Worm (Caenorhabditis elegans): ENCODE results near the gene Y60A3A.8.
A peak's percentile ranks its signal among the peaks of the same experiment; 100 is the strongest.

Gene Y60A3A.8

DNA sequence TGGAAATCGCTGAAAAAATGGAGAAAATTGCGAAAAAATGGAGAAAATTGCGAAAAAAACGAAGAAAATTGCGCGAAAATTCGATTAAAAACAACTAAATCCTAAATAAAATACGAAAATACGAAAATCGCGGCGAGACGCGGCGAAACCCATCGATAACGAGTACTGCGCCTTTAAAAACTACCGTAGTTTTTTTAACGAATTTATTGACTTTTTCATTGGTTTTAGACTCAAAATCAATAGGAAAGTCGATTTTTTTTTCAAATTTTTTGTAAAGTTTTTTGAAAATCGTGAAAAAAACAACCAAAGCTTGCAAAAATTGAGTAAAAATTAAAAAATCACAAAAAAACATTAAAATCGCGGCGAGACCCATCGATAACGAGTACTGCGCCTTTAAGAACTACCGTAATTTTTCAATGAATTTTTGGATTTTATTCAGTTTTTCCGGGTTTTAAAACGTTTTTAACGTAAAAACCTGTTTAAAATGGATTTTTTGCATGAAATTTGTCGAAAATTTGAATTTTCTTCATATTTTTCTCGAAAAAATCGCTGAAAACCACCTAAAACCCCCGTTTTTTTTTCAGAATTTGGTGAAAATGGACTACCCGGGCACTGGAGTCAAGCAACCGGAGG, 33.7 kb upstream of the Y60A3A.8 start, which contains the start of the genes chk-2 and Y60A3A.19:
chk-2 (minus strand) TSS at position 51 of the 633 bp plus-strand sequence.
Y60A3A.19 (plus strand) TSS at position 583 of the 633 bp plus-strand sequence.
- no peak for TF ChIP-seq C16A3.4 (tag; optimal IDR thresholded peaks at IDR 0.05)
- TF ChIP-seq grh-1 (GFP tag; IDR thresholded peaks at IDR 0.05): no peak
- TF ChIP-seq nhr-20 (tag; optimal IDR thresholded peaks at IDR 0.05): no peak
- TF ChIP-seq unc-130 (tag; optimal IDR thresholded peaks at IDR 0.05): no peak

DNA sequence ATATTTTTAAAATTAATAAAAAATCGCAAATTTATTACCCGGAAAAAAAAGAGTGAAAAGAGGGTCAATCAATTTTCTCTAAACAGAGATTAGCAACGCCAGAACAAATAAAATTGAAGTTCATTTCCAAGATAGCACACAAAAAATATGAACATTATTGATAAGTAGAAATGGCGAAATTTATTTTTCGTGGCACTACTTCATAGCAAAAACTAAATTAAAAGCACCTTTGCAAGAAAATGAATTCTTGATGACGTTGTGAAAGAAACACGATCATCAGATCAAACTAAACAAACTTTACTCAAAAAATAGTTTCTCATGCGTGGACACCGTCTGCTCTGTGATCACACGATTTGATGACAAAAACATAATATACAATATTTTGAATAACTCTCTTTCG, 27.2 kb upstream of the Y60A3A.8 start, which contains the start of gene Y60A3A.16:
Y60A3A.16 (minus strand) TSS at position 101 of the 400 bp plus-strand sequence.
- TF ChIP-seq egl-27 (tag; optimal IDR thresholded peaks at IDR 0.05) (no peak), zag-1 (tag; optimal IDR thresholded peaks at IDR 0.05) (no peak), lin-39 (tag; optimal IDR thresholded peaks at IDR 0.05) (no peak), fkh-4 (tag; optimal IDR thresholded peaks at IDR 0.05; ENCODE audit: borderline replicate concordance) (no peak)

DNA sequence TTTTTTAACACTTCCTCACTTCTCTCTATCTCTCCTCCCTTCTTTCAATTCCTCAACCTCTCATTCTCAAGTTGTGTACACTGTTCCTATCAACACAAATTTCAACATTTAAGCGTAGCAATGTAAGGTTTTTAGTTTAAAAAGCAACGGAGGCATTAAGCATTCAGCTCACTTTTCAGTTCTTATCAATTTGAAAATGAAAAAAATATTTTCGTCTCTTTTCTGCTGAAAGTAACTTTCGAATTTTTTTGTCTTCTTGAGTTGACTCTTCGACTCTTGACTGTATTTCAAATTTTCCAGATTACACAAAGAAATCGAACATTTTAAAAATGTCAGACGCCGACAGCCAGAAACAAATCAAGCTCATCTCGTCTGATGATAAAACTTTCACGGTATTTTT, 25.9 kb upstream of the Y60A3A.8 start, which contains the start of gene skr-4:
skr-4 (plus strand) TSS at position 301 of the 400 bp plus-strand sequence.
- TF ChIP-seq tbx-2 (tag; optimal IDR thresholded peaks at IDR 0.05): no peak

ce11 chrV:19934223-19934622, 15.6 kb upstream of the Y60A3A.8 start, which contains the start of gene algn-7:
TSS of gene algn-7 (minus strand) at chrV:19934323.
- TF ChIP-seq blmp-1 (tag; optimal IDR thresholded peaks at IDR 0.05) (no peak), fkh-4 (tag; optimal IDR thresholded peaks at IDR 0.05; ENCODE audit: borderline replicate concordance) (no peak), jun-1 (tag; optimal IDR thresholded peaks at IDR 0.05) (no peak), ceh-88 (GFP tag; IDR thresholded peaks at IDR 0.05) (no peak), ztf-4 (tag; optimal IDR thresholded peaks at IDR 0.05) (no peak), nhr-84 (tag; optimal IDR thresholded peaks at IDR 0.05) (no peak), lir-3 (tag; optimal IDR thresholded peaks at IDR 0.05; ENCODE audit: poor library complexity) (no peak), C04F5.9 (tag; optimal IDR thresholded peaks at IDR 0.05) (no peak), egl-27 (tag; optimal IDR thresholded peaks at IDR 0.05) (no peak), ama-1 (optimal IDR thresholded peaks at IDR 0.05) (no peak), elt-2 (tag; optimal IDR thresholded peaks at IDR 0.05) (no peak), nhr-47 (tag; optimal IDR thresholded peaks at IDR 0.05) (no peak), pax-3 (tag; optimal IDR thresholded peaks at IDR 0.05) (no peak)

DNA sequence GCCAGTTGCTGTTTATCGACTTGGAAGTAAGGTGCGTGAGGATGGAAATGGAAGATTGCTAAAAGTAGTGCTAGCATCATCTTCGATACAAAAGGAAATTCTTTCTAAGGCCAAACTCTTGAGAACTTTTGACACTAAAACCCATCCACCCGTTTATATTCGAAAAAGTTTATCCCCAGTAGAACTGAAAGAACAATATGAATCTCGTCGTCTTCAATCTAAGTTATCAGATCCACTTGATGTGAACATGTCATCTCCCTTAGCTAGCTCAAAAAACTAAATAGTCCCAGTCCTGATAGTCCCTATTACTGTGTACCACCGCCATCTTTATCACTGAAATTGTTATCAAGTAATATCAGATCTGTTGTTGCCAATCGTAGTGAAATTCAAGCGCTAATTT, 12.8 kb upstream of the Y60A3A.8 start:
- no peak for TF ChIP-seq pqm-1 (tag; optimal IDR thresholded peaks at IDR 0.05)
- no peak for TF ChIP-seq ceh-63 (GFP tag; optimal IDR thresholded peaks at IDR 0.05)
- no peak for TF ChIP-seq efl-1 (optimal IDR thresholded peaks at IDR 0.05)
- peak in 1 of 2 experiments; percentile 57 for TF ChIP-seq efl-1 (GFP tag; optimal IDR thresholded peaks at IDR 0.05 in 1 of 2)
- TF ChIP-seq C04F5.9 (tag; optimal IDR thresholded peaks at IDR 0.05): no peak

DNA sequence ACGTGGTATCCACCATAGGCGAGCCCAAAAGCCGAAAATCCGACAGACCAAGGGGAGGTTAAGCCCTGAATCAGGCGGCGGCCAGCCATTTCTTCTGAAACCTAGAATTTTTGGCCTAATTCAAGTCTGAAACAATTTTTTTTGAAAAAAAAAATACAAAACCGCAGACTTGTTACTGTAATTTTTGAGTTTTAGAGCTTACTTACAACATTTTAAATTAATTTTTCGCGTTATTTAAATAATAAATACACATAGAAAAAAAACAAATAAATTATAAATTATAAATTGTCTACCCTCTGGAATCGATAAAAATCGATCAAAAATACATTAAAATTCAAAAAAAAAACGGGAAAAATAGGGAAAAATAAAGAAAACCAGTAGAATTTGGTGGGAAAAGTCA, 3.2 kb upstream of the Y60A3A.8 start, which contains the start of gene dhs-24:
dhs-24 (minus strand) TSS at position 101 of the 400 bp plus-strand sequence.
- no peak for TF ChIP-seq nhr-77 (tag; optimal IDR thresholded peaks at IDR 0.05)
- no peak for TF ChIP-seq C04F5.9 (tag; optimal IDR thresholded peaks at IDR 0.05)
- no peak for TF ChIP-seq sox-4 (tag; optimal IDR thresholded peaks at IDR 0.05)
- TF ChIP-seq lin-39 (tag; optimal IDR thresholded peaks at IDR 0.05): no peak
- TF ChIP-seq lin-35 (GFP tag; optimal IDR thresholded peaks at IDR 0.05): no peak
- no peak for TF ChIP-seq aha-1 (tag; optimal IDR thresholded peaks at IDR 0.05)
- no peak for TF ChIP-seq nhr-47 (tag; optimal IDR thresholded peaks at IDR 0.05)
- TF ChIP-seq ztf-11 (tag; optimal IDR thresholded peaks at IDR 0.05): no peak
- no peak for TF ChIP-seq Y116A8C.19 (tag; optimal IDR thresholded peaks at IDR 0.05; ENCODE audit: borderline replicate concordance)
- no peak for TF ChIP-seq vab-15 (tag; optimal IDR thresholded peaks at IDR 0.05)
- no peak for TF ChIP-seq hlh-4 (tag; optimal IDR thresholded peaks at IDR 0.05)
- no peak for TF ChIP-seq egl-13 (tag; optimal IDR thresholded peaks at IDR 0.05)
- no peak for TF ChIP-seq F16B12.6 (tag; optimal IDR thresholded peaks at IDR 0.05)
- no peak for TF ChIP-seq ets-5 (GFP tag; IDR thresholded peaks at IDR 0.05)
- no peak for TF ChIP-seq hpl-2 (GFP tag; optimal IDR thresholded peaks at IDR 0.05)
- no peak for TF ChIP-seq fkh-8 (tag; optimal IDR thresholded peaks at IDR 0.05)

All from whole organism, L1 larva.